Worm (Caenorhabditis elegans): ENCODE data around the gene R160.6.

Gene R160.6

DNA sequence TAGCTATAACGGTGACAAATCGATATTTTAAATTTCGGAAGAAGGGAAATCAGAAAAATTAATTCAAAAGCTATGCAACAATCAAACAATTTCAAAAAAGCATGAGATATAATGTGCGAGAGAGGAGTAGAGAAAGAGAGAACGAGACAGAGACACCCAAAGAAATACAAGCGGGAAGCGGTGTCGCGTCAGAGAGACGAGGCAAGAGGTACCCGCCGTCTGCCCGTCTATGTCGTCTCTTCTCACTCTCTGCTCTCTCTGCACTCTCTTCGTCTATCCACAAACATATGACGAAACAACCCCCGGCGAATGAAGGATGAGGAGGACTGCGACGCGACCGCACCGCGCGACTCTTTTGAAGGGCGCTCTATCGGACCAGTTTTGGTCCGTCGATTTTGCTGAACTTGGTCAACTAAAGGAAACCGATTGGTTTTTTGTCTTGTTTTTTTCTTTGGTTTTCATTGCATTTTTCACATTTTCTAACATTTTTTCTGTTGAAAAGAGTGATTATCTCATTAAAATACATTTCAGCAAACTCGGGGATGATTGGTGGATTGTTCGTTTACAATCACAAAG is 15.9 kb upstream of the R160.6 start, which contains the start of gene dpy-23 (continued):
- no peak for TF ChIP-seq sea-2 (GFP tag; IDR thresholded peaks at IDR 0.05)
- TF ChIP-seq chd-7 (tag; optimal IDR thresholded peaks at IDR 0.05) = peak; percentile 82
- TF ChIP-seq hsf-1 (GFP tag; IDR thresholded peaks at IDR 0.05) = no peak
- no peak for TF ChIP-seq F55B11.4 (tag; optimal IDR thresholded peaks at IDR 0.05; ENCODE audit: borderline replicate concordance, insufficient read depth)
- TF ChIP-seq C06A6.2 (GFP tag; conservative IDR thresholded peaks at IDR 0.05) = peak; percentile 77
- TF ChIP-seq Y56A3A.18 (GFP tag; IDR thresholded peaks at IDR 0.05) = no peak
- no peak for TF ChIP-seq unc-62 (GFP tag; optimal IDR thresholded peaks at IDR 0.05)
- TF ChIP-seq Y79H2A.3 (GFP tag; conservative IDR thresholded peaks at IDR 0.05) = no peak
- TF ChIP-seq ceh-40 (GFP tag; IDR thresholded peaks at IDR 0.05) = no peak
- TF ChIP-seq madf-6 (GFP tag; IDR thresholded peaks at IDR 0.05) = peak; percentile 40

DNA sequence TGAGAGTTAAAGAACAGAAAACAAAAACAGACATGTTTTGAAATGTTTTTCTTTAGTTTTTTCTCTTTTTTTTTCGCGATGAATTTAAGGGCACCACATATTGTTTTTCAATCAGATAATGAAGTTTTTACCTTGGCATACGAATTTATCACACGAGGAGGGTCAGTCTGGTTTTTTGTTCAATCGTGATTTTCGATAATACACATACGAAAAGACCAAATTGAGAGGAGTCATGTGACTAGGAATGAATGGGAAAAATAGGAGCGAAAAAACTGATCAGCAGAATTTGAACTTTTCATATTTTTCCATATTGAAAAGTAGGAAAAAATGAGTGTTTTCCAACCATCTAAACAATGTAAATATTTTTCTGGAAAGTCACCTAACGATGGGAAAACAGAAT is 13.5 kb upstream of the R160.6 start:
- no peak for TF ChIP-seq sea-2 (GFP tag; IDR thresholded peaks at IDR 0.05)
- TF ChIP-seq C06A6.2 (GFP tag; conservative IDR thresholded peaks at IDR 0.05) = no peak
- no peak for TF ChIP-seq nfyb-1 (GFP tag; IDR thresholded peaks at IDR 0.05)
- no peak for TF ChIP-seq cebp-1 (GFP tag; IDR thresholded peaks at IDR 0.05)
- no peak for TF ChIP-seq cebp-1 (tag; optimal IDR thresholded peaks at IDR 0.05)
- no peak for TF ChIP-seq akir-1 (GFP tag; optimal IDR thresholded peaks at IDR 0.05)
- TF ChIP-seq attf-3 (GFP tag; conservative IDR thresholded peaks at IDR 0.05) = no peak
- TF ChIP-seq attf-5 (GFP tag; optimal IDR thresholded peaks at IDR 0.05) = no peak
- no peak for TF ChIP-seq F39B2.1 (GFP tag; IDR thresholded peaks at IDR 0.05)
- TF ChIP-seq ztf-6 (GFP tag; IDR thresholded peaks at IDR 0.05) = no peak
- no peak for TF ChIP-seq Y95B8A.8 (GFP tag; IDR thresholded peaks at IDR 0.05)
- TF ChIP-seq hrde-1 (tag; optimal IDR thresholded peaks at IDR 0.05; ENCODE audit: borderline replicate concordance) = no peak
- no peak for TF ChIP-seq nhr-27 (tag; optimal IDR thresholded peaks at IDR 0.05)
- TF ChIP-seq ceh-100 (GFP tag; IDR thresholded peaks at IDR 0.05) = no peak
- TF ChIP-seq let-607 (tag; optimal IDR thresholded peaks at IDR 0.05) = no peak
- TF ChIP-seq dpl-1 (GFP tag; optimal IDR thresholded peaks at IDR 0.05) = no peak
- TF ChIP-seq rpc-1 (optimal IDR thresholded peaks at IDR 0.05) = no peak
- no peak for TF ChIP-seq rpc-1 (tag; optimal IDR thresholded peaks at IDR 0.05)
- no peak for TF ChIP-seq repo-1 (tag; optimal IDR thresholded peaks at IDR 0.05)
- no peak for TF ChIP-seq ztf-28 (GFP tag; IDR thresholded peaks at IDR 0.05)

DNA sequence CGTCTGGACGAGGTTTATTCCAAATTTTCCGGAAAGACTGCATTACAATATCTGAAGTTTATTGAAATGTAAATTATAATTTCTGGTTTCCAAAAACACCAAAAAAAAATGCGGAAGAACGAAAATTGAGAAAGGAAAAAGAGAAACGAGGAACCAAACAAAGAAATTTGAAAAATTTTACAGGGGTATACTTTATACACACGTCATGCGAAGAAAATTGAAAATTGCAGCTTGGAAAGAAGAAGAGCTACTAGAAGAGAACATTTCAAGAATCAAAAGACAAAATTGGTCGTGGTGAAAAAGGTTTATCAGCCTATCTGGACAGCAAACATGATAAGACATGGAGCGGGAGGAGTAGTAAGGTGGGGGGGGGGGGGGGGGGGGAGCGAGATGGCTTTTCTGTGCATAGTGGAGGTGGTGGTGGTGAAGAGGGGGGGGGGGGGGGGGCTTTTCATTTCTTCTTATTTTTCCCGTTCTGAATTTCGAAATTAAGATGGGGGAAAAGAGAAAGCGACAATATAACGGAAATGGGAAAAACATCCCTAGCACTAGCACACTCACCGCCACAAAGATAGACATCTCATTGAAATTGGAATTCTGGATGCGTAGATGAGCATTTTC is 10.4 kb upstream of the R160.6 start, which contains the start of gene lst-2:
Gene lst-2, minus strand, starts transcription at position 51 of the 621 bp plus-strand sequence.
- TF ChIP-seq akir-1 (GFP tag; optimal IDR thresholded peaks at IDR 0.05) (no peak), zfh-2 (GFP tag; conservative IDR thresholded peaks at IDR 0.05) (peak; percentile 79), egrh-3 (GFP tag; IDR thresholded peaks at IDR 0.05) (peak; percentile 90; the same call in 1 of the 2 replicates), mcd-1 (GFP tag; IDR thresholded peaks at IDR 0.05) (peak; percentile 27; the same call in 1 of the 2 replicates)

DNA sequence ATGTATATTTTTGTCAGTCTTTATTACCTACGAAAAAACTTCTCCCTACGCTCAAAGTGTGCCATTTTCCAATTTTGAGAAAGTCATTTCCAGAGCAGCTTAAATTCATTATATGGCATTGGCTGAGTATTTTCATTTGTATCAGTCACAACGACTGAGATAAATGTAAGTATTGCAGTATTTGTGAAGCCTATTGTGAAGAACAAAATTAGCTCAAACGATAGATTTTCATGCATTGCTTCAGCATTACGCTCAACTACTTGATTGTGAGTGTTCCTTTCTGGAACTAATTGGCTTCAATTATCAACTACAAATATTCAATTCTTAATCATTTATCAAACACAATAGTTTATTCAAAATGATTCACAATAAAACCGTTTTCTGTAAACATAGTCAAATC is 4.7 kb upstream of the R160.6 start, which contains the start of gene R160.12:
Gene R160.12, minus strand, starts transcription at position 101 of the 400 bp plus-strand sequence.
- TF ChIP-seq F57C9.4 (tag; optimal IDR thresholded peaks at IDR 0.05) = no peak
- TF ChIP-seq ztf-3 (GFP tag; optimal IDR thresholded peaks at IDR 0.05) = no peak
- no peak for TF ChIP-seq unc-130 (GFP tag; optimal IDR thresholded peaks at IDR 0.05)
- TF ChIP-seq rec-8 (tag; optimal IDR thresholded peaks at IDR 0.05) = no peak
- no peak for TF ChIP-seq cebp-1 (GFP tag; IDR thresholded peaks at IDR 0.05)
- no peak for TF ChIP-seq cebp-1 (tag; optimal IDR thresholded peaks at IDR 0.05)
- TF ChIP-seq pbrm-1 (GFP tag; IDR thresholded peaks at IDR 0.05) = no peak
- TF ChIP-seq tbx-9 (tag; optimal IDR thresholded peaks at IDR 0.05; ENCODE audit: borderline replicate concordance) = no peak
- TF ChIP-seq C06A6.2 (GFP tag; conservative IDR thresholded peaks at IDR 0.05) = no peak
- TF ChIP-seq F22D6.2 (tag; optimal IDR thresholded peaks at IDR 0.05) = no peak
- TF ChIP-seq B0035.1 (tag; optimal IDR thresholded peaks at IDR 0.05) = no peak

All from whole organism, young adult.